Worm (Caenorhabditis elegans): ENCODE data around the gene sel-12.

DNA sequence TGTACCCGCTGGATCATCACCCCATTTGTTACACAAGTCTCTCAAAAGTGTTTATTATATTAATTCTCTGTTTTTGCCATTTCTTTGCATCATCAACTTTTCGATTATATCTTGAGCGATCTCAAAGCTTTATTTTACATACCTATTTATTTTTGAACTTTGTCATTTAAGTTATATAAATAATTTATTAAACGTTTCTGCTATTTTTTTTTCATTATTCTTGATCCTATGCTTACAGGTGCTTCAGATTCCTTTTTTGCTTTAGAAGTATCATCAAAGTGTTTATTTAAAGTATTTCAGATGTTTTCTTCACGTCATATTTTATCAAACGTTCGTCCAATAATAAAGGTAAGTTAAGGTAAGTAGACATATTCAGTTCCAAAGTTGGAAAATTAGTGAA, 2.4 kb downstream of the sel-12 start, which contains the start of gene F35H12.5:
- TF ChIP-seq ceh-36 (tag; optimal IDR thresholded peaks at IDR 0.05) = no peak
- TF ChIP-seq hmbx-1 (tag; optimal IDR thresholded peaks at IDR 0.05) = no peak
- no peak for TF ChIP-seq ama-1 (optimal IDR thresholded peaks at IDR 0.05)
- no peak for TF ChIP-seq F13C5.2 (tag; optimal IDR thresholded peaks at IDR 0.05)
- no peak for TF ChIP-seq scrt-1 (GFP tag; IDR thresholded peaks at IDR 0.05)
- no peak for TF ChIP-seq ets-7 (tag; optimal IDR thresholded peaks at IDR 0.05)
- no peak for TF ChIP-seq tbx-11 (GFP tag; IDR thresholded peaks at IDR 0.05)
- no peak for TF ChIP-seq tra-4 (tag; optimal IDR thresholded peaks at IDR 0.05)
- TF ChIP-seq tbx-37 (GFP tag; conservative IDR thresholded peaks at IDR 0.05) = no peak
